Fruit fly (Drosophila melanogaster) whole organism, embryonic: ENCODE measurements around the gene Argk1.

ENCODE experiments used
- Bgb ChIP-seq: fragments of 200-800 bp; sonication (Bioruptor generic); IDR thresholded peaks from 2 replicates; pipeline ENCODE4 v1.3.6; 2022; ENCODE audit warnings: missing biosample characterization, missing genetic modification characterization; ENCODE audit not compliant: partially characterized antibody
- CG10274 ChIP-seq: fragments of 200-800 bp; sonication (Bioruptor generic); optimal IDR thresholded peaks from 3 replicates; lab custom pipeline; 2017; ENCODE audit warnings: missing biosample characterization, mild to moderate bottlenecking, missing genetic modification characterization
- CG11085 ChIP-seq: fragments of 200-800 bp; sonication (Bioruptor generic); IDR thresholded peaks from 2 replicates; pipeline ENCODE4 v1.3.6; 2022; ENCODE audit warnings: missing biosample characterization, missing genetic modification characterization
- CG11695 ChIP-seq: fragments of 200-800 bp; sonication (Bioruptor generic); IDR thresholded peaks from 3 replicates; pipeline ENCODE4 v1.3.6; 2022; ENCODE audit warnings: missing biosample characterization, missing genetic modification characterization
- CG12299 ChIP-seq: fragments of 200-800 bp; sonication (Bioruptor generic); optimal IDR thresholded peaks from 2 replicates; lab custom pipeline; 2018; ENCODE audit warnings: missing biosample characterization, mild to moderate bottlenecking, missing genetic modification characterization
- CG15514 ChIP-seq: fragments of 200-800 bp; sonication (Bioruptor generic); optimal IDR thresholded peaks from 3 replicates; lab custom pipeline; 2017; ENCODE audit warnings: missing biosample characterization, missing genetic modification characterization, mild to moderate bottlenecking, moderate library complexity, missing genetic modification reagents
- CG16779 ChIP-seq: fragments of 200-800 bp; sonication (Bioruptor generic); IDR thresholded peaks from 2 replicates; pipeline ENCODE4 v1.3.6; 2022; ENCODE audit warnings: missing biosample characterization, missing genetic modification characterization
- CG16813 ChIP-seq: fragments of 200-800 bp; sonication (Bioruptor generic); IDR thresholded peaks from 3 replicates; pipeline ENCODE4 v1.3.6; 2022; ENCODE audit warnings: missing biosample characterization, missing genetic modification characterization; ENCODE audit not compliant: partially characterized antibody
- CG17612 ChIP-seq: fragments of 200-800 bp; sonication (Bioruptor generic); IDR thresholded peaks from 2 replicates; pipeline ENCODE4 v1.3.6; 2022; ENCODE audit warnings: missing biosample characterization, missing genetic modification characterization
- CG1792 ChIP-seq: fragments of 200-800 bp; sonication (Bioruptor generic); optimal IDR thresholded peaks from 2 replicates; lab custom pipeline; 2016; ENCODE audit warnings: missing biosample characterization, missing genetic modification characterization
- CG2129 ChIP-seq: fragments of 200-800 bp; sonication (Bioruptor generic); IDR thresholded peaks from 2 replicates; pipeline ENCODE4 v1.3.6; 2022; ENCODE audit warnings: missing biosample characterization, missing genetic modification characterization; ENCODE audit not compliant: partially characterized antibody
- CG2199 ChIP-seq: fragments of 200-800 bp; sonication (Bioruptor generic); IDR thresholded peaks from 3 replicates; pipeline ENCODE4 v1.3.6; 2022; ENCODE audit warnings: missing biosample characterization, missing genetic modification characterization
- CG2202 ChIP-seq: fragments of 200-800 bp; sonication (Bioruptor generic); optimal IDR thresholded peaks from 2 replicates; lab custom pipeline; 2018; ENCODE audit warnings: missing biosample characterization, mild to moderate bottlenecking, missing genetic modification characterization
- CG2712 ChIP-seq: fragments of 200-800 bp; optimal IDR thresholded peaks from 3 replicates; lab custom pipeline; 2019; ENCODE audit warnings: missing biosample characterization, mild to moderate bottlenecking, missing genetic modification characterization, moderate library complexity
- CG30020 ChIP-seq: fragments of 200-800 bp; optimal IDR thresholded peaks from 2 replicates; lab custom pipeline; 2019; ENCODE audit warnings: missing biosample characterization, mild to moderate bottlenecking, missing genetic modification characterization, moderate library complexity
- CG3281 ChIP-seq: fragments of 200-800 bp; sonication (Bioruptor generic); optimal IDR thresholded peaks from 3 replicates; lab custom pipeline; 2017; ENCODE audit warnings: missing biosample characterization, mild to moderate bottlenecking, missing genetic modification characterization
- CG6254 ChIP-seq: fragments of 200-800 bp; sonication (Bioruptor generic); optimal IDR thresholded peaks from 3 replicates; lab custom pipeline; 2017; ENCODE audit warnings: mild to moderate bottlenecking, missing biosample characterization, missing genetic modification reagents, missing genetic modification characterization
- CG7357 ChIP-seq: fragments of 200-800 bp; sonication (Bioruptor generic); IDR thresholded peaks from 3 replicates; pipeline ENCODE4 v1.3.6; 2022; ENCODE audit warnings: missing biosample characterization, missing genetic modification characterization
- CG7786 ChIP-seq: fragments of 200-800 bp; sonication (Bioruptor generic); optimal IDR thresholded peaks from 2 replicates; lab custom pipeline; 2016; ENCODE audit warnings: missing biosample characterization, missing genetic modification characterization
- CG9817 ChIP-seq: fragments of 200-800 bp; sonication (Bioruptor generic); optimal IDR thresholded peaks from 2 replicates; lab custom pipeline; 2018; ENCODE audit warnings: missing biosample characterization, mild to moderate bottlenecking, missing genetic modification characterization, moderate library complexity
- Deaf1 ChIP-seq: fragments of 200-800 bp; optimal IDR thresholded peaks from 3 replicates; lab custom pipeline; 2019; ENCODE audit warnings: missing biosample characterization, mild to moderate bottlenecking, missing genetic modification characterization, moderate library complexity
- Dek ChIP-seq: fragments of 200-800 bp; sonication (Bioruptor generic); optimal IDR thresholded peaks from 3 replicates; lab custom pipeline; 2019; ENCODE audit warnings: missing biosample characterization, mild to moderate bottlenecking, missing genetic modification characterization, moderate library complexity
- Dip3 ChIP-seq: fragments of 200-800 bp; sonication (Bioruptor generic); optimal IDR thresholded peaks from 3 replicates; lab custom pipeline; 2016; ENCODE audit warnings: missing biosample characterization, missing genetic modification characterization
- Doc3 ChIP-seq: fragments of 200-800 bp; sonication (Bioruptor generic); IDR thresholded peaks from 3 replicates; pipeline ENCODE4 v1.3.6; 2022; ENCODE audit warnings: missing biosample characterization, missing genetic modification characterization; ENCODE audit not compliant: partially characterized antibody
- H2.0 ChIP-seq: fragments of 200-800 bp; sonication (Bioruptor generic); IDR thresholded peaks from 2 replicates; pipeline ENCODE4 v1.3.6; 2022; ENCODE audit warnings: missing biosample characterization, missing genetic modification characterization
- HmgD ChIP-seq: fragments of 200-800 bp; sonication (Bioruptor generic); optimal IDR thresholded peaks from 3 replicates; lab custom pipeline; 2016; ENCODE audit warnings: missing biosample characterization, missing genetic modification characterization
- Hr51 ChIP-seq, 2 experiments: fragments of 200-800 bp; sonication (Bioruptor generic); optimal IDR thresholded peaks; 2 replicates in 1 of 2; 3 replicates in 1 of 2; lab custom pipeline; 2016 to 2018; ENCODE audit warnings: missing biosample characterization in 2 of 2, missing genetic modification characterization in 2 of 2, mild to moderate bottlenecking in 1 of 2, moderate library complexity in 1 of 2
- Myb ChIP-seq: fragments of 200-800 bp; sonication (Bioruptor generic); optimal IDR thresholded peaks from 2 replicates; lab custom pipeline; 2016; ENCODE audit warnings: missing biosample characterization, missing genetic modification characterization
- NFAT ChIP-seq: fragments of 200-800 bp; sonication (Bioruptor generic); IDR thresholded peaks from 2 replicates; pipeline ENCODE4 v1.3.6; 2022; ENCODE audit warnings: missing biosample characterization, missing genetic modification characterization
- Oaz ChIP-seq: fragments of 200-800 bp; sonication (Bioruptor generic); IDR thresholded peaks from 2 replicates; pipeline ENCODE4 v1.3.6; 2022; ENCODE audit warnings: missing biosample characterization, missing genetic modification characterization
- PHDP ChIP-seq: fragments of 200-800 bp; sonication (Bioruptor generic); optimal IDR thresholded peaks from 3 replicates; lab custom pipeline; 2018; ENCODE audit warnings: missing biosample characterization, mild to moderate bottlenecking, missing genetic modification characterization, moderate library complexity
- Rfx ChIP-seq: fragments of 200-800 bp; sonication (Bioruptor generic); IDR thresholded peaks from 2 replicates; pipeline ENCODE4 v1.3.6; 2022; ENCODE audit warnings: missing biosample characterization, missing genetic modification characterization
- Xrp1 ChIP-seq: fragments of 200-800 bp; sonication (Bioruptor generic); IDR thresholded peaks from 2 replicates; pipeline ENCODE4 v1.3.6; 2022; ENCODE audit warnings: missing biosample characterization, missing genetic modification characterization
- abd-A ChIP-seq: fragments of 200-800 bp; sonication (Bioruptor generic); optimal IDR thresholded peaks from 3 replicates; lab custom pipeline; 2019; ENCODE audit warnings: missing biosample characterization, mild to moderate bottlenecking, missing genetic modification characterization, moderate library complexity
- bab2 ChIP-seq: fragments of 200-800 bp; sonication (Bioruptor generic); optimal IDR thresholded peaks from 2 replicates; lab custom pipeline; 2016; ENCODE audit warnings: missing biosample characterization, missing genetic modification characterization
- cato ChIP-seq: fragments of 200-800 bp; sonication (Bioruptor generic); optimal IDR thresholded peaks from 2 replicates; lab custom pipeline; 2016; ENCODE audit warnings: missing biosample characterization, missing genetic modification characterization, borderline replicate concordance
- ci ChIP-seq: fragments of 200-800 bp; sonication (Bioruptor generic); IDR thresholded peaks from 3 replicates; pipeline ENCODE4 v1.3.6; 2022; ENCODE audit warnings: missing biosample characterization, missing genetic modification characterization
- ftz-f1 ChIP-seq: fragments of 200-800 bp; sonication (Bioruptor generic); optimal IDR thresholded peaks from 2 replicates; lab custom pipeline; 2016; ENCODE audit warnings: missing biosample characterization, missing genetic modification characterization
- gcm2 ChIP-seq: fragments of 200-800 bp; sonication (Bioruptor generic); optimal IDR thresholded peaks from 2 replicates; lab custom pipeline; 2016; ENCODE audit warnings: missing biosample characterization, missing genetic modification characterization
- gfzf ChIP-seq: fragments of 200-800 bp; sonication (Bioruptor generic); optimal IDR thresholded peaks from 2 replicates; lab custom pipeline; 2016; ENCODE audit warnings: missing biosample characterization, mild to moderate bottlenecking, missing genetic modification characterization, moderate library complexity
- ham ChIP-seq: fragments of 200-800 bp; sonication (Bioruptor generic); IDR thresholded peaks from 2 replicates; pipeline ENCODE4 v1.3.6; 2022; ENCODE audit warnings: missing biosample characterization, missing genetic modification characterization
- pan ChIP-seq, 4 experiments: fragments of >200 bp in 3 of 4; fragments of 200-800 bp in 1 of 4; sonication (Bioruptor generic) in 1 of 4; optimal IDR thresholded peaks in 3 of 4; IDR thresholded peaks in 1 of 4; 2 replicates each; pipeline versions ENCODE4 v1.3.6 to Lab custom; 2017 to 2022; ENCODE audit warnings: missing biosample characterization in 2 of 4, missing genetic modification characterization in 2 of 4, mixed read lengths in 1 of 4
- prd ChIP-seq, 3 experiments: fragments of >200 bp in 2 of 3; fragments of 200-800 bp in 1 of 3; sonication (Bioruptor generic) in 1 of 3; optimal IDR thresholded peaks in 2 of 3; IDR thresholded peaks in 1 of 3; 2 replicates in 2 of 3; 3 replicates in 1 of 3; pipeline versions ENCODE4 v1.3.6 to Lab custom; 2017 to 2022; ENCODE audit warnings: missing biosample characterization in 1 of 3, missing genetic modification characterization in 1 of 3
- schlank ChIP-seq: fragments of 200-800 bp; sonication (Bioruptor generic); optimal IDR thresholded peaks from 2 replicates; lab custom pipeline; 2018; ENCODE audit warnings: missing biosample characterization, mild to moderate bottlenecking, missing genetic modification characterization
- shn ChIP-seq: fragments of 200-800 bp; sonication (Bioruptor generic); optimal IDR thresholded peaks from 3 replicates; lab custom pipeline; 2016; ENCODE audit warnings: missing biosample characterization, missing genetic modification characterization
- sima ChIP-seq: fragments of 200-800 bp; sonication (Bioruptor generic); optimal IDR thresholded peaks from 2 replicates; lab custom pipeline; 2016; ENCODE audit warnings: missing biosample characterization, missing genetic modification characterization
- slbo ChIP-seq: fragments of 200-800 bp; sonication (Bioruptor generic); IDR thresholded peaks from 2 replicates; pipeline ENCODE4 v1.3.6; 2022; ENCODE audit warnings: missing biosample characterization, missing genetic modification characterization
- slp2 ChIP-seq: fragments of 200-800 bp; sonication (Bioruptor generic); optimal IDR thresholded peaks from 2 replicates; lab custom pipeline; 2016; ENCODE audit warnings: missing biosample characterization, missing genetic modification characterization
- trem ChIP-seq: fragments of 200-800 bp; optimal IDR thresholded peaks from 3 replicates; lab custom pipeline; 2019; ENCODE audit warnings: missing biosample characterization, mild to moderate bottlenecking, missing genetic modification characterization, moderate library complexity

The Argk1 gene

DNA sequence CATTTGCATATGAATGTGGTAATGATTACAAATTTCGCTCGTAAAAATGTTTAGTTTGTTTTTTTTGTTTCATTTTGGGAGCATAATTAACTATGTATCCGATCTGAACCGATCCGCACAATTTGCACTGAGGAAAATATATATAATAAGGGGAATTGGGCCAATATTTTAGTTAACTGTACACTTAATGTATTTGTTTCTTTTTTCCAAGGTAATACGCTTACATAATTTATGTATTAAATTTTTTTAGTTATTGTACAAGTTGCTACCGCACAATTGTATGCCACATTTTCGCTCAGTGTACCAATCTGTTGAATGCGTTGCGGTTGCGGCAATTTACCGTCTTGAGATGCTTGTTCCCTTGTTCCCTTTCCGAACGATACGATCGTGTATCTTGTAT, 40.1 kb downstream of the Argk1 start (continued):
- TF ChIP-seq pan (optimal IDR thresholded peaks at IDR 0.05; lab: Kevin White, UChicago), result no peak
- peak in 1 of 2 experiments; percentile 94 for TF ChIP-seq pan (GFP tag; optimal IDR thresholded peaks at IDR 0.05 in 1 of 2, IDR thresholded peaks at IDR 0.05 in 1 of 2)
- TF ChIP-seq CG2202, result peak; percentile 57
- TF ChIP-seq H2.0 (GFP tag; lab: Robert Waterston, UW), result peak; percentile 89
- peak; percentile 75 for TF ChIP-seq gcm2 (GFP tag; lab: Kevin White, UChicago)
- TF ChIP-seq Dip3 (GFP tag; lab: Kevin White, UChicago), result peak; percentile 69
- TF ChIP-seq bab2 (GFP tag; lab: Kevin White, UChicago), result peak; percentile 83
- no peak for TF ChIP-seq Doc3 (GFP tag; lab: Robert Waterston, UW)
- peak; percentile 66 for TF ChIP-seq Deaf1 (tag; lab: Kevin White, UChicago)
- TF ChIP-seq cato (GFP tag; lab: Kevin White, UChicago), result peak; percentile 62
- peak; percentile 82; the same call in 2 of the 3 replicates for TF ChIP-seq CG2199
- peak; percentile 92 for TF ChIP-seq slbo (GFP tag; lab: Robert Waterston, UW)
- peak; percentile 71 for TF ChIP-seq CG9817
- peak; percentile 71 for TF ChIP-seq trem (tag; lab: Kevin White, UChicago)
- TF ChIP-seq Hr51 (GFP tag; optimal IDR thresholded peaks at IDR 0.05; lab: Kevin White, UChicago), result peak; percentile 68 to 90
- peak; percentile 33 for TF ChIP-seq CG15514
- no peak for TF ChIP-seq ftz-f1 (GFP tag; lab: Kevin White, UChicago)
- peak; percentile 27 for TF ChIP-seq Myb (GFP tag; lab: Kevin White, UChicago)
- TF ChIP-seq abd-A (tag; lab: Kevin White, UChicago), result peak; percentile 21
- TF ChIP-seq slp2, result peak; percentile 70
- peak; percentile 75 for TF ChIP-seq Dek (tag; lab: Kevin White, UChicago)
- TF ChIP-seq PHDP (tag; lab: Kevin White, UChicago), result peak; percentile 85
- peak; percentile 64 for TF ChIP-seq CG6254 (GFP tag; lab: Kevin White, UChicago)
- TF ChIP-seq Xrp1 (GFP tag; lab: Robert Waterston, UW), result peak; percentile 91
- no peak for TF ChIP-seq CG16813 (GFP tag; lab: Robert Waterston, UW)
- TF ChIP-seq sima (GFP tag; lab: Kevin White, UChicago), result peak; percentile 35
- TF ChIP-seq CG3281 (GFP tag; lab: Kevin White, UChicago), result peak; percentile 73
- TF ChIP-seq CG2129 (GFP tag; lab: Robert Waterston, UW), result no peak
- peak; percentile 40 for TF ChIP-seq CG30020 (tag; lab: Kevin White, UChicago)
- TF ChIP-seq CG11695 (GFP tag; lab: Robert Waterston, UW), result peak; percentile 92
- peak; percentile 97 for TF ChIP-seq ci
- peak; percentile 92 for TF ChIP-seq Rfx (GFP tag; lab: Robert Waterston, UW)
- no peak for TF ChIP-seq schlank
- TF ChIP-seq Bgb (GFP tag; lab: Robert Waterston, UW), result no peak
- TF ChIP-seq CG7357 (GFP tag; lab: Robert Waterston, UW), result peak; percentile 70
- TF ChIP-seq gfzf (GFP tag; lab: Kevin White, UChicago), result no peak
- peak; percentile 89 for TF ChIP-seq CG2712 (tag; lab: Kevin White, UChicago)
- peak; percentile 82 for TF ChIP-seq NFAT (GFP tag; lab: Robert Waterston, UW)
- peak; percentile 54 for TF ChIP-seq CG11085 (GFP tag; lab: Robert Waterston, UW)
- no peak for TF ChIP-seq prd (optimal IDR thresholded peaks at IDR 0.05; lab: Kevin White, UChicago)
- peak; percentile 94 for TF ChIP-seq prd (GFP tag; IDR thresholded peaks at IDR 0.05; lab: Robert Waterston, UW)
- peak; percentile 58 for TF ChIP-seq CG1792 (GFP tag; lab: Kevin White, UChicago)
- TF ChIP-seq CG12299 (tag; lab: Kevin White, UChicago), result peak; percentile 65
- TF ChIP-seq HmgD, result no peak
- TF ChIP-seq Oaz (GFP tag; lab: Robert Waterston, UW), result peak; percentile 78
- TF ChIP-seq ham (GFP tag; lab: Robert Waterston, UW), result 0 out of 2 replicates have a peak, but pooled peaks have one; percentile 44
- peak; percentile 44 for TF ChIP-seq shn
- TF ChIP-seq CG10274 (GFP tag; lab: Kevin White, UChicago), result peak; percentile 18
- TF ChIP-seq CG7786 (GFP tag; lab: Kevin White, UChicago), result peak; percentile 66
- TF ChIP-seq CG16779, result 0 out of 2 replicates have a peak, but pooled peaks have one; percentile 20
- TF ChIP-seq CG17612 (GFP tag; lab: Robert Waterston, UW), result peak; percentile 73
